Fruit fly (Drosophila melanogaster) ovary, adult (tissue): ENCODE measurements around the gene Naxd.
A peak's percentile ranks its signal among the peaks of the same experiment; 100 is the strongest.

Experiments
- CG17801 ChIP-seq: fragments of 200-800 bp; optimal IDR thresholded peaks from 2 replicates; lab custom pipeline; 2019; ENCODE audit warnings: missing biosample characterization, mild to moderate bottlenecking, missing genetic modification characterization, moderate library complexity; ENCODE audit not compliant: partially characterized antibody

Gene Naxd

dm6 chr3L:19087369-19088275 is 9.9 kb downstream of the Naxd start:
- TF ChIP-seq CG17801 (GFP tag; lab: Kevin White, UChicago) = no peak

- TF ChIP-seq CG17801 (GFP tag; lab: Kevin White, UChicago) = peak; percentile 91
Measured at dm6 chr3L:19086364-19087200, 10.9 kb downstream of the Naxd start, which contains the start of gene Mkp3. Mkp3 (minus strand) TSS chr3L:19086426.

DNA sequence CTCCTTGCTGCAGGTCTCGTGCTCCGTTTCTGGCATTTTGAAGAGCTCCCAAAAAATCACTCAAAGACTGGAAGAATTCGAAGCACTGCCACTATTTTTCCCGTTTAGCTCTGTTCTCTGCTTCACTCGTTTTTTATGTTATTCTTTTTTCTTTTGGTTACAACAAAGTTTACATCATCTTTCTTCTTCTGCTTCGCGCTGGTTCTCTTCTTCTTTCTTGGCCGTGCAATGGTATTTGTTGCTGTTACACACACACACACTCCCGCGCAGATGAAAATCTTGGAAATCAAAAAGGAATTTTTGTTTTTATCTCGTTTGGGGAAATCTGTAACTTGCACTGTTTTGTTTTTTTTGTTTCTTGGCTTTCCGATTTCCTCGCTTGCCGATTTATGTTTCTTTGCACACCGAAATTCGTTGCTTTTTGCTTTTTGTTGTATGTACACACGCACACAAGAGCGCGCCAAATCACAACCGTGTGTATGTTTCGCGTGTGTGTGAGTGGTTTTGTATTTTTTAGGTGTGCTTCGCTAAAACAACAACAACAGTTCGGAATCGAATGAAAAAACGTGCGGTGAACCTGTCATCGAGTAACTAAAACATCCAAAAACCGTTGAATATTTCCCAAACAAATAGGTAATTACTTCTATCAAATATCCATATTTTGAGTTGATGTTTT is 11.7 kb downstream of the Naxd start:
- TF ChIP-seq CG17801 (GFP tag; lab: Kevin White, UChicago) = no peak

DNA sequence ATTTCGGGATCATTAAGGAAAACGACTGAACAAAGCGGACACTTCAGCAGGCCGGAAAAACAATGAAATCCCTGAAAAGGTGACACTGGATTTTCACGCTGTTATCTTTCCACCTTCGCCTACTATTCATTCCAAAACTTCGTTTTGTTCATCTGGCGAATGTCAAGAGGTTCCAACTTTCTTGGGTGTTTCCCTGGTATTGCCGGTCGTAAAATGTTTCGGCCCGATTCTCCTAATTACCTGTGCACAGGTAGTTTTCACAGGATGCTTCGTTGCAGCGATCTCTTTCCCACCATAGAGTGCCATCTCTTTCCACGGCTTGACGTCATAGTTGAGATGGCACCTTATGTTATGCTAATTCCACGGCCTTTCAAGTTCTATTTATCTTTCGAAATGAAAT is 14.4 kb downstream of the Naxd start:
- TF ChIP-seq CG17801 (GFP tag; lab: Kevin White, UChicago) = no peak

dm6 chr3L:19080926-19081700 is 16.4 kb downstream of the Naxd start:
- no peak for TF ChIP-seq CG17801 (GFP tag; lab: Kevin White, UChicago)

dm6 chr3L:19079798-19080691 is 17.5 kb downstream of the Naxd start:
- TF ChIP-seq CG17801 (GFP tag; lab: Kevin White, UChicago) = peak; percentile 14

- TF ChIP-seq CG17801 (GFP tag; lab: Kevin White, UChicago) = no peak
Measured at dm6 chr3L:19079067-19079466, 18.4 kb downstream of the Naxd start.

DNA sequence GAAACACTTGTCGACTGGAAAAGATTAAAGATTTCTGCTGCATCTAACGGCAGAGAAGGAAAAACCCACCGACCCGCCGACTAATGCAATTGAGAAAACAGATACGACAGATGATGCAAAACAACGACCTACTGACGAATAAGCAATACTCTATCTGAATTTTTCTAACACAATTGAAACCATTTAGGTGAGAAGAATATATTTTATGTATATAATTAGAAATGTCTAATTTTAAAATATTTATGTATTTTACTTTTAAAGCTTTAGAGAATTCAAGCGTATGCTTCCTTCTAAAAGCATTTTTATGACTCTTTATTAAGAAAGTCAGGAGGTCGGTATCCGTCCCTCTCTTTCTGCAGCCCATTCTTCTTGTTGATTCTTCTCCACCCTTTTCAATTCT is 19.1 kb downstream of the Naxd start:
- TF ChIP-seq CG17801 (GFP tag; lab: Kevin White, UChicago) = no peak

dm6 chr3L:19075976-19076375 is 21.5 kb downstream of the Naxd start:
- TF ChIP-seq CG17801 (GFP tag; lab: Kevin White, UChicago) = no peak

dm6 chr3L:19074673-19075402 is 22.7 kb downstream of the Naxd start:
- no peak for TF ChIP-seq CG17801 (GFP tag; lab: Kevin White, UChicago)

DNA sequence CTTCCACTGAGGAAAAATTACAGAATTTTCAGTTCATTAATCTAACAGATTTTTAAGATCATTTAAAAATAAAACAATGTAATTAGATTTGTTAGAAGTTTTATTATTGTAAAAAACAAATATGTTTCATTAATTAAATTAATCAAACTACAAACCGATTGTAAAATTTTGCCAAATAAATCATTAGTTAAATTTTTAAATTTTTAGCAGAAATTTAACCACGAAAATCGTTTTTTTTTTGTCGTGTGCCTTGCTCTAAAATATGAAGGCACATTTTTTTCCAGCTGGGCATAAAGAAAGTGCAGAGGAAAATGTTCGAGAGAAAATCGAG is 23.6 kb downstream of the Naxd start:
- no peak for TF ChIP-seq CG17801 (GFP tag; lab: Kevin White, UChicago)

dm6 chr3L:19073029-19073908 is 24.2 kb downstream of the Naxd start:
- TF ChIP-seq CG17801 (GFP tag; lab: Kevin White, UChicago) = no peak
